Worm (Caenorhabditis elegans): ENCODE measurements around the gene gipc-1.

Gene gipc-1

DNA sequence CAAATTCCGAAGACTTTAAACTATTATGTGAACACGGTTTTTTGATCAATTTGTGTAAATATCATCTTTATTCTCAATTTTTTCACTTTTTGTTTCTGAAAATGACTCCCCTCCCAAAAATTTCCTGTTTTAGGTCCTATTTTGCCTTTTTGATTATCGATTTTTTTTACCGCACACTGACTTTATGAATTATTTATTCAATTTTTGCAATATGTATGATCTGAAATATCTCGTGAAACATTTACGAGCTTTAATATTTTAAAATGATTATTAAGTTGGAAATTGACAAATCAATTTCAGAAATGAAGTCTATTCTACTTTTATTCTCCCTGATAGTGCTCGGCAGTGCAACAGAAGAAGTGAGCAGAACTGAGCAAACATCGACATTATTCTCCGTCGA is 8.9 kb downstream of the gipc-1 start, which contains the start of gene C35D10.1:
Gene C35D10.1, plus strand, starts transcription at position 301 of the 400 bp plus-strand sequence.
- TF ChIP-seq ceh-16 (tag; optimal IDR thresholded peaks at IDR 0.05) (no peak), nhr-12 (tag; optimal IDR thresholded peaks at IDR 0.05) (no peak), fos-1 (tag; optimal IDR thresholded peaks at IDR 0.05) (no peak), Y55F3AM.14 (GFP tag; optimal IDR thresholded peaks at IDR 0.05) (no peak), R02D3.7 (tag; optimal IDR thresholded peaks at IDR 0.05) (no peak), lsy-2 (tag; optimal IDR thresholded peaks at IDR 0.05) (no peak), F13H6.1 (tag; optimal IDR thresholded peaks at IDR 0.05) (no peak), nhr-25 (tag; optimal IDR thresholded peaks at IDR 0.05) (no peak), C34F6.9 (tag; optimal IDR thresholded peaks at IDR 0.05) (no peak), nhr-6 (tag; optimal IDR thresholded peaks at IDR 0.05) (no peak), mab-5 (tag; optimal IDR thresholded peaks at IDR 0.05) (no peak), sma-3 (GFP tag; optimal IDR thresholded peaks at IDR 0.05) (no peak), nhr-23 (tag; optimal IDR thresholded peaks at IDR 0.05) (no peak), lin-11 (tag; optimal IDR thresholded peaks at IDR 0.05) (no peak), elt-1 (tag; optimal IDR thresholded peaks at IDR 0.05) (no peak), unc-55 (GFP tag; optimal IDR thresholded peaks at IDR 0.05) (no peak), dmd-4 (tag; optimal IDR thresholded peaks at IDR 0.05) (no peak), sma-9 (GFP tag; optimal IDR thresholded peaks at IDR 0.05) (no peak), sma-9 (tag; optimal IDR thresholded peaks at IDR 0.05) (no peak), nhr-129 (tag; optimal IDR thresholded peaks at IDR 0.05) (no peak), ztf-1 (GFP tag; conservative IDR thresholded peaks at IDR 0.05) (no peak)

DNA sequence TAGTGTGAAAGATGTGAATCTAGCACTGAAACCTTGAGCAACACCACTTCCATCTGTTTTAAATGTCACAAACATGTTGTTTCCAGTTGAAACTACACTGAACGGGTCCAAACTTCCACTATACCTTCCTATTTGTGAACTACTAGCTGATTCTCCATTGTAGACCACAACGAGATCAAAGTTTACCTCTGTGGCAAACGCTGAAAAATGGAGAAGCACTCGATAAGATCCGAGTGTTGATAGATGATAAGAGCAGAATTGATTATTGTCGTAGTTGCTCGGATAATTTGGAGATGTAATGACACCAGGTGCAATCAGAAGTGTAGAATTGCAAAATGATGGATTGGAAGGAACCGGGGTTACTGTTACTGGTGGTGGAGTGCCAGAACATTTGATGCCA is 11.4 kb downstream of the gipc-1 start:
- TF ChIP-seq blmp-1 (tag; optimal IDR thresholded peaks at IDR 0.05; ENCODE audit: insufficient read depth) = no peak
- TF ChIP-seq fos-1 (tag; optimal IDR thresholded peaks at IDR 0.05) = peak; percentile 24

ce11 chrIII:4883429-4883828 is 12.9 kb downstream of the gipc-1 start, which contains the start of gene clec-5:
clec-5 (minus strand) TSS chrIII:4883606.
- TF ChIP-seq fos-1 (tag; optimal IDR thresholded peaks at IDR 0.05) (peak; percentile 77), F13H6.1 (tag; optimal IDR thresholded peaks at IDR 0.05) (no peak)

ce11 chrIII:4887291-4887690 is 16.7 kb downstream of the gipc-1 start, which contains the start of gene clec-6:
clec-6 (minus strand) TSS chrIII:4887444.
- TF ChIP-seq fos-1 (tag; optimal IDR thresholded peaks at IDR 0.05) (peak; percentile 84), lsy-2 (tag; optimal IDR thresholded peaks at IDR 0.05) (no peak)

ce11 chrIII:4890997-4891396 is 20.4 kb downstream of the gipc-1 start, which contains the start of gene F26F4.5:
F26F4.5 (minus strand) TSS chrIII:4891252.
- TF ChIP-seq F13H6.1 (tag; optimal IDR thresholded peaks at IDR 0.05) (no peak), unc-62 (GFP tag; optimal IDR thresholded peaks at IDR 0.05) (no peak), mdl-1 (tag; optimal IDR thresholded peaks at IDR 0.05) (no peak), nhr-21 (tag; optimal IDR thresholded peaks at IDR 0.05) (no peak), nhr-77 (tag; optimal IDR thresholded peaks at IDR 0.05) (no peak), nhr-6 (tag; optimal IDR thresholded peaks at IDR 0.05) (no peak)

ce11 chrIII:4893540-4893939 is 23.0 kb downstream of the gipc-1 start, which contains the start of gene F26F4.6:
F26F4.6 (minus strand) TSS chrIII:4893640.
- TF ChIP-seq mab-5 (tag; optimal IDR thresholded peaks at IDR 0.05) (no peak), alr-1 (tag; optimal IDR thresholded peaks at IDR 0.05) (no peak), ztf-11 (tag; optimal IDR thresholded peaks at IDR 0.05) (no peak), gmeb-1 (tag; optimal IDR thresholded peaks at IDR 0.05) (no peak), mbf-1 (tag; optimal IDR thresholded peaks at IDR 0.05) (no peak), ztf-1 (GFP tag; conservative IDR thresholded peaks at IDR 0.05) (no peak), snpc-4 (tag; optimal IDR thresholded peaks at IDR 0.05) (no peak), ceh-16 (tag; optimal IDR thresholded peaks at IDR 0.05) (no peak), lin-13 (GFP tag; optimal IDR thresholded peaks at IDR 0.05) (no peak), unc-55 (GFP tag; optimal IDR thresholded peaks at IDR 0.05) (no peak), nhr-10 (tag; optimal IDR thresholded peaks at IDR 0.05) (no peak), R02D3.7 (tag; optimal IDR thresholded peaks at IDR 0.05) (no peak), fos-1 (tag; optimal IDR thresholded peaks at IDR 0.05) (no peak), egl-27 (tag; optimal IDR thresholded peaks at IDR 0.05) (no peak), ZK546.5 (tag; optimal IDR thresholded peaks at IDR 0.05) (no peak), peb-1 (tag; optimal IDR thresholded peaks at IDR 0.05) (no peak), elt-3 (tag; optimal IDR thresholded peaks at IDR 0.05) (no peak), dmd-4 (tag; optimal IDR thresholded peaks at IDR 0.05) (no peak), ama-1 (optimal IDR thresholded peaks at IDR 0.05) (no peak), aly-2 (tag; optimal IDR thresholded peaks at IDR 0.05) (no peak)
